Fruit fly (Drosophila melanogaster): ENCODE results near the gene mtgo.
A peak's percentile ranks its signal among the peaks of the same experiment; 100 is the strongest.

Gene mtgo

dm6 chr2L:16590345-16591107 is 45.7 kb downstream of the mtgo start:
- TF ChIP-seq Hr96 (GFP tag; optimal IDR thresholded peaks at IDR 0.05): no peak
- no peak for TF ChIP-seq pad (GFP tag; optimal IDR thresholded peaks at IDR 0.05)
- no peak for TF ChIP-seq CG1620 (GFP tag; optimal IDR thresholded peaks at IDR 0.05)
- no peak for TF ChIP-seq cic (GFP tag; optimal IDR thresholded peaks at IDR 0.05)
- TF ChIP-seq CG11617 (GFP tag; optimal IDR thresholded peaks at IDR 0.05): no peak
- TF ChIP-seq tj (GFP tag; optimal IDR thresholded peaks at IDR 0.05): no peak
- no peak for TF ChIP-seq kay (GFP tag; ENCODE audit: borderline replicate concordance)
- TF ChIP-seq CG33017 (tag; optimal IDR thresholded peaks at IDR 0.05): no peak
- no peak for TF ChIP-seq bab1 (GFP tag; optimal IDR thresholded peaks at IDR 0.05)
- no peak for TF ChIP-seq Crg-1 (GFP tag; optimal IDR thresholded peaks at IDR 0.05)
- no peak for TF ChIP-seq CG7101 (tag; optimal IDR thresholded peaks at IDR 0.05)
- TF ChIP-seq CG5204 (GFP tag; optimal IDR thresholded peaks at IDR 0.05): no peak
- no peak for TF ChIP-seq CG12768 (GFP tag; optimal IDR thresholded peaks at IDR 0.05)

- TF ChIP-seq Clk (GFP tag; optimal IDR thresholded peaks at IDR 0.05) (no peak), kay (GFP tag; ENCODE audit: borderline replicate concordance) (no peak), Mnt (GFP tag; optimal IDR thresholded peaks at IDR 0.05) (no peak), tj (GFP tag; optimal IDR thresholded peaks at IDR 0.05) (no peak), CG5204 (GFP tag; optimal IDR thresholded peaks at IDR 0.05) (no peak), cic (GFP tag; optimal IDR thresholded peaks at IDR 0.05) (no peak), CG12768 (GFP tag; optimal IDR thresholded peaks at IDR 0.05) (no peak), cnc (optimal IDR thresholded peaks at IDR 0.05) (no peak), CG7101 (tag; optimal IDR thresholded peaks at IDR 0.05) (no peak), CG1620 (GFP tag; optimal IDR thresholded peaks at IDR 0.05) (no peak), CG7045 (GFP tag; optimal IDR thresholded peaks at IDR 0.05) (no peak), CG33017 (tag; optimal IDR thresholded peaks at IDR 0.05) (no peak), toe (GFP tag; optimal IDR thresholded peaks at IDR 0.05) (no peak), Crg-1 (GFP tag; optimal IDR thresholded peaks at IDR 0.05) (no peak), CG11617 (GFP tag; optimal IDR thresholded peaks at IDR 0.05) (no peak), bab1 (GFP tag; optimal IDR thresholded peaks at IDR 0.05) (no peak), CG14711 (tag; optimal IDR thresholded peaks at IDR 0.05) (no peak), ovo (GFP tag; optimal IDR thresholded peaks at IDR 0.05) (no peak), Hr96 (GFP tag; optimal IDR thresholded peaks at IDR 0.05) (no peak)
Observed at dm6 chr2L:16591480-16591879, 46.7 kb downstream of the mtgo start.

- TF ChIP-seq bab1 (GFP tag; optimal IDR thresholded peaks at IDR 0.05) (no peak), ovo (GFP tag; optimal IDR thresholded peaks at IDR 0.05) (no peak), tj (GFP tag; optimal IDR thresholded peaks at IDR 0.05) (peak; percentile 27), Hr96 (GFP tag; optimal IDR thresholded peaks at IDR 0.05) (no peak), pad (GFP tag; optimal IDR thresholded peaks at IDR 0.05) (no peak)
Observed at dm6 chr2L:16591934-16592333, 47.1 kb downstream of the mtgo start.

dm6 chr2L:16593895-16594468 is 49.2 kb downstream of the mtgo start:
- no peak for TF ChIP-seq kay (GFP tag; ENCODE audit: borderline replicate concordance)
- no peak for TF ChIP-seq CG7045 (GFP tag; optimal IDR thresholded peaks at IDR 0.05)
- TF ChIP-seq CG14711 (tag; optimal IDR thresholded peaks at IDR 0.05): no peak
- no peak for TF ChIP-seq CG7101 (tag; optimal IDR thresholded peaks at IDR 0.05)
- TF ChIP-seq Clk (GFP tag; optimal IDR thresholded peaks at IDR 0.05): no peak
- TF ChIP-seq Mnt (GFP tag; optimal IDR thresholded peaks at IDR 0.05): no peak
- no peak for TF ChIP-seq ovo (GFP tag; optimal IDR thresholded peaks at IDR 0.05)
- no peak for TF ChIP-seq Crg-1 (GFP tag; optimal IDR thresholded peaks at IDR 0.05)
- no peak for TF ChIP-seq CG12768 (GFP tag; optimal IDR thresholded peaks at IDR 0.05)
- no peak for TF ChIP-seq tj (GFP tag; optimal IDR thresholded peaks at IDR 0.05)

- TF ChIP-seq bab1 (GFP tag; optimal IDR thresholded peaks at IDR 0.05): no peak
- peak; percentile 37 for TF ChIP-seq kay (GFP tag; ENCODE audit: borderline replicate concordance)
Observed at dm6 chr2L:16594628-16595027, 49.8 kb downstream of the mtgo start.

dm6 chr2L:16595938-16596337 is 51.1 kb downstream of the mtgo start:
- TF ChIP-seq CG7045 (GFP tag; optimal IDR thresholded peaks at IDR 0.05) (no peak), CG11617 (GFP tag; optimal IDR thresholded peaks at IDR 0.05) (no peak), Crg-1 (GFP tag; optimal IDR thresholded peaks at IDR 0.05) (no peak), Hr96 (GFP tag; optimal IDR thresholded peaks at IDR 0.05) (no peak)
